Worm (Caenorhabditis elegans) whole organism, late embryonic: ENCODE results near the gene F58G1.2.

Experiments used
- C08G9.2 ChIP-seq: sonication (generic microtip); optimal IDR thresholded peaks from 2 replicates; lab custom pipeline; 2016; ENCODE audit warnings: mild to moderate bottlenecking, missing genetic modification characterization, moderate library complexity, missing compliant biosample characterization
- C38D4.7 ChIP-seq: fragments of 200-800 bp; sonication (Bioruptor generic); optimal IDR thresholded peaks from 2 replicates; lab custom pipeline; 2018; ENCODE audit warnings: mild to moderate bottlenecking, missing genetic modification characterization, moderate library complexity, missing compliant biosample characterization
- F13H6.1 ChIP-seq: sonication (generic microtip); optimal IDR thresholded peaks from 2 replicates; lab custom pipeline; 2016; ENCODE audit warnings: missing genetic modification characterization, missing compliant biosample characterization
- K02D7.2 ChIP-seq: sonication (generic microtip); optimal IDR thresholded peaks from 2 replicates; lab custom pipeline; 2017; ENCODE audit warnings: mild to moderate bottlenecking, missing genetic modification characterization, missing compliant biosample characterization
- K09A11.1 ChIP-seq: sonication (generic microtip); optimal IDR thresholded peaks from 2 replicates; lab custom pipeline; 2017; ENCODE audit warnings: antibody characterized with exemption, mild to moderate bottlenecking, missing genetic modification characterization, missing compliant biosample characterization; ENCODE audit not compliant: insufficient read depth
- Y22D7AL.16 ChIP-seq: sonication (generic microtip); optimal IDR thresholded peaks from 2 replicates; lab custom pipeline; 2016; ENCODE audit warnings: missing genetic modification characterization, missing compliant biosample characterization
- ahr-1 ChIP-seq: sonication (generic microtip); optimal IDR thresholded peaks from 2 replicates; lab custom pipeline; 2016; ENCODE audit warnings: missing genetic modification characterization, missing compliant biosample characterization
- ama-1 ChIP-seq: fragments of 150-350 bp; optimal IDR thresholded peaks from 2 replicates; lab custom pipeline; 2014
- ceh-14 ChIP-seq: sonication (generic microtip); optimal IDR thresholded peaks from 2 replicates; lab custom pipeline; 2016; ENCODE audit warnings: missing genotype, missing genetic modification characterization, missing compliant biosample characterization
- ceh-18 ChIP-seq: sonication (generic microtip); optimal IDR thresholded peaks from 2 replicates; lab custom pipeline; 2016; ENCODE audit warnings: missing genetic modification characterization, missing compliant biosample characterization
- ceh-2 ChIP-seq: sonication (generic microtip); optimal IDR thresholded peaks from 2 replicates; lab custom pipeline; 2016; ENCODE audit warnings: missing genotype, missing genetic modification characterization, missing compliant biosample characterization
- ceh-22 ChIP-seq: sonication (generic microtip); optimal IDR thresholded peaks from 2 replicates; lab custom pipeline; 2017; ENCODE audit warnings: missing biosample characterization, missing genetic modification characterization
- ceh-24 ChIP-seq: sonication (generic microtip); optimal IDR thresholded peaks from 2 replicates; lab custom pipeline; 2016; ENCODE audit warnings: mild to moderate bottlenecking, missing genetic modification characterization, missing compliant biosample characterization
- ceh-31 ChIP-seq: sonication (generic microtip); optimal IDR thresholded peaks from 2 replicates; lab custom pipeline; 2016; ENCODE audit warnings: missing genetic modification characterization, missing compliant biosample characterization
- ceh-48 ChIP-seq: sonication (generic microtip); optimal IDR thresholded peaks from 2 replicates; lab custom pipeline; 2016; ENCODE audit warnings: missing genetic modification characterization, inconsistent platforms, missing compliant biosample characterization
- che-1 ChIP-seq: sonication (generic microtip); optimal IDR thresholded peaks from 2 replicates; lab custom pipeline; 2016; ENCODE audit warnings: mild to moderate bottlenecking, missing genetic modification characterization, missing compliant biosample characterization
- dve-1 ChIP-seq: sonication (generic microtip); optimal IDR thresholded peaks from 2 replicates; lab custom pipeline; 2017; ENCODE audit warnings: antibody characterized with exemption, mild to moderate bottlenecking, missing genetic modification characterization, missing compliant biosample characterization
- elt-2 ChIP-seq: sonication (generic microtip); optimal IDR thresholded peaks from 2 replicates; lab custom pipeline; 2016; ENCODE audit warnings: missing genetic modification reagents, missing genetic modification characterization, missing compliant biosample characterization
- elt-4 ChIP-seq: sonication (generic microtip); optimal IDR thresholded peaks from 2 replicates; lab custom pipeline; 2016; ENCODE audit warnings: missing genetic modification characterization, missing compliant biosample characterization
- fkh-10 ChIP-seq: fragments of 150-350 bp; optimal IDR thresholded peaks from 2 replicates; lab custom pipeline; 2014; ENCODE audit warnings: missing biosample characterization, missing genetic modification reagents, missing genetic modification characterization
- fkh-6 ChIP-seq: sonication (generic microtip); optimal IDR thresholded peaks from 2 replicates; lab custom pipeline; 2016; ENCODE audit warnings: missing genetic modification characterization, missing compliant biosample characterization
- hlh-30 ChIP-seq: sonication (generic microtip); optimal IDR thresholded peaks from 2 replicates; lab custom pipeline; 2017; ENCODE audit warnings: antibody characterized with exemption, missing genetic modification characterization, missing compliant biosample characterization; ENCODE audit not compliant: insufficient read depth
- hlh-6 ChIP-seq: sonication (generic microtip); optimal IDR thresholded peaks from 2 replicates; lab custom pipeline; 2016; ENCODE audit warnings: missing genotype, missing genetic modification characterization, missing compliant biosample characterization
- lin-11 ChIP-seq: fragments of 200-800 bp; sonication (Bioruptor generic); optimal IDR thresholded peaks from 2 replicates; lab custom pipeline; 2018; ENCODE audit warnings: mild to moderate bottlenecking, missing genetic modification characterization, missing compliant biosample characterization
- madf-2 ChIP-seq: sonication (generic microtip); optimal IDR thresholded peaks from 2 replicates; lab custom pipeline; 2017; ENCODE audit warnings: missing genetic modification characterization, missing compliant biosample characterization
- nhr-11 ChIP-seq: fragments of 150-350 bp; optimal IDR thresholded peaks from 2 replicates; lab custom pipeline; 2014; ENCODE audit warnings: missing biosample characterization, missing genetic modification characterization
- nhr-232 ChIP-seq: sonication (generic microtip); optimal IDR thresholded peaks from 2 replicates; lab custom pipeline; 2016; ENCODE audit warnings: missing genetic modification characterization, missing compliant biosample characterization
- npax-4 ChIP-seq: sonication (generic microtip); optimal IDR thresholded peaks from 2 replicates; lab custom pipeline; 2016; ENCODE audit warnings: missing genetic modification characterization, missing compliant biosample characterization
- pqm-1 ChIP-seq: sonication (generic microtip); optimal IDR thresholded peaks from 2 replicates; lab custom pipeline; 2016; ENCODE audit warnings: missing genetic modification characterization, missing compliant biosample characterization
- pros-1 ChIP-seq: fragments of 150-350 bp; optimal IDR thresholded peaks from 2 replicates; lab custom pipeline; 2014; ENCODE audit warnings: missing biosample characterization, missing genetic modification reagents, missing genetic modification characterization
- sox-4 ChIP-seq: sonication (generic microtip); optimal IDR thresholded peaks from 2 replicates; lab custom pipeline; 2017; ENCODE audit warnings: mild to moderate bottlenecking, missing genetic modification characterization, inconsistent platforms, missing compliant biosample characterization
- syd-9 ChIP-seq: sonication (generic microtip); optimal IDR thresholded peaks from 2 replicates; lab custom pipeline; 2016; ENCODE audit warnings: mild to moderate bottlenecking, missing genetic modification characterization, moderate library complexity, missing compliant biosample characterization
- tbx-7 ChIP-seq: sonication (generic microtip); optimal IDR thresholded peaks from 2 replicates; lab custom pipeline; 2016; ENCODE audit warnings: missing genotype, missing genetic modification characterization, missing compliant biosample characterization
- unc-3 ChIP-seq, 2 experiments: fragments of 200-800 bp in 1 of 2; sonication (Bioruptor generic) in 1 of 2; sonication (generic microtip) in 1 of 2; conservative IDR thresholded peaks in 1 of 2; optimal IDR thresholded peaks in 1 of 2; 2 replicates each; pipeline versions ENCODE4 v1.3.6 to Lab custom; 2016 to 2022; ENCODE audit warnings: missing compliant biosample characterization in 2 of 2, missing genetic modification characterization in 2 of 2, missing genetic modification reagents in 1 of 2
- unc-55 ChIP-seq: sonication (generic microtip); optimal IDR thresholded peaks from 2 replicates; lab custom pipeline; 2017; ENCODE audit warnings: missing biosample characterization, missing genetic modification reagents, missing genetic modification characterization
- unc-86 ChIP-seq: sonication (generic microtip); optimal IDR thresholded peaks from 2 replicates; lab custom pipeline; 2016; ENCODE audit warnings: missing genetic modification characterization, missing compliant biosample characterization
- ztf-16 ChIP-seq: sonication (generic microtip); optimal IDR thresholded peaks from 2 replicates; lab custom pipeline; 2017; ENCODE audit warnings: missing genetic modification characterization, missing compliant biosample characterization

The F58G1.2 gene

DNA sequence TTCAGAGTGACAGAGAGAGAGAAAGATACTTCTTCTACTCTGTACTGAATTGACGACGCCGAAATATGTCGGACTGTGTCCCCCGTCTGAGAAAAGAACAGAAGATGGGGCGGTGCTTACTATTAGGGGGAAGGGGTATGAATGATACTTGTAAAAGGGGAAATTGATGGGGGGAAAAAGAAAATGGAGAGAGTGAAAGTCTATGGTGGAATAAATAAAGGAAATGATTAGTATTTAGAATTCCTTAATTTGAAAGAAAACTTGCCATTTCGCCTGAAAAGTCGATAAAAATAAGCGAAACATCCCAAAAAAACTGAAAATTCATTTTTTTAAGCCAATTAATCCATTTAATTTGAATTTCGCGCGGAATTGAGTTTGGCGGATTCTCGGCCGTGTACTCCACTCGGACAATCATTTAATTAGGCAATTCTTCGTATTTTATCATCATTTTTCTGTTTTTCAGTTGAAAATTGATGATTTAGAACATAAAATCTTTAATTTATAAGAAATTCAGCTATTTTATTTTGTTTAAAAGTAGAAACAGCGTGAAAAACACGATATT, 4.2 kb downstream of the F58G1.2 start, which contains the start of gene F35C5.12:
TSS of gene F35C5.12 (minus strand) at position 51 of the 562 bp plus-strand sequence.
- TF ChIP-seq C08G9.2 (tag; lab: Kevin White, UChicago) (peak; percentile 44), ceh-31 (tag; lab: Kevin White, UChicago) (peak; percentile 34), tbx-7 (tag; lab: Kevin White, UChicago) (peak; percentile 2), K09A11.1 (no peak)

DNA sequence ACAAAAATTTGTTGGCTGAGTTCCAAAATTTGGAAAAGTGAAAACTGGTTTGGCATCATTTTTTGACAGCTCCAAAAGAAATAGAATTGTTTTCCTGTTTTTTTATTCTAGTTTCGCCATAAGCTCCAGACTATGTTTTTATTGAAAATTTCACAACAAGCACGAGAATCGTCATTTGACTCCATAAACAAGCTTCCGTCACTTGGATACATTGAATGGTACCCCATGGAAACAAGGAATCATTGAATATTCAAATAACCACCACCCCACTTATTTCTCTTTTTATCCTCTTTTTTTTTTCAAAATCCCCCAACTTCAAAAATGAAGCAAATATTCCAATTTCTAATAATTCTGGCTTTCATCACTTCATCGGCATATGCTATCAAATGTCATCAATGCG, 10.0 kb downstream of the F58G1.2 start, which contains the start of gene ddn-2:
TSS of gene ddn-2 (plus strand) at position 301 of the 400 bp plus-strand sequence.
- TF ChIP-seq ztf-16 (no peak), npax-4 (no peak), elt-4 (no peak), C08G9.2 (tag; lab: Kevin White, UChicago) (no peak), ceh-2 (tag; lab: Kevin White, UChicago) (no peak), Y22D7AL.16 (no peak), ceh-22 (no peak), ahr-1 (no peak), K02D7.2 (tag; lab: Kevin White, UChicago) (no peak)

ce11 chrII:12907070-12907469, 11.7 kb downstream of the F58G1.2 start, which contains the start of gene nspb-11:
nspb-11 (plus strand) TSS chrII:12907370.
- TF ChIP-seq unc-3 (GFP tag; conservative IDR thresholded peaks at IDR 0.05; lab: Robert Waterston, UW): no peak
- TF ChIP-seq unc-3 (tag; optimal IDR thresholded peaks at IDR 0.05; lab: Kevin White, UChicago): no peak
- TF ChIP-seq F13H6.1 (tag; lab: Kevin White, UChicago): no peak
- TF ChIP-seq sox-4 (tag; lab: Kevin White, UChicago): no peak
- no peak for TF ChIP-seq nhr-11 (tag; lab: Kevin White, UChicago)
- TF ChIP-seq ceh-18 (tag; lab: Kevin White, UChicago): no peak
- no peak for TF ChIP-seq ahr-1
- TF ChIP-seq madf-2 (tag; lab: Kevin White, UChicago): no peak
- TF ChIP-seq unc-55 (GFP tag; lab: Kevin White, UChicago): no peak
- TF ChIP-seq elt-4: no peak
- TF ChIP-seq, all 69 proteins: peak for 0

DNA sequence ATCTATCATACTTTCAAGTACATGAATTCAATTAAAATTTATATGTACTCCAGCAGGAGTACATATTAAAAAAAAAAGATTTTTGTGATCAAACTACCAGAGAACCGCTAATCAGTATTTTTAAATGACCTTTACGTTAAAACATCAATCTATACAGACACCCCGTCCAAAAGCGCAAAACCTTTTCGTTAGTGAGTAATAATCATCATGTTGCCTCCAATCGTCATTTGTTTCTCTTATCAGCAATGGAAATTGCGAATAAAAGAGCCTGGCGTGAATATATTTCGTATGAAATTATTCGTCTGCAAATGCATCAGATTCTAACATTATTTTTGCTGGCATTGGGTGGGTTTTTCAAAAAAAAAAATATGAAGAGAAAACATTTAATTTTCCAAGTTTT, 14.6 kb downstream of the F58G1.2 start, which contains the start of gene clec-66:
TSS of gene clec-66 (plus strand) at position 225 of the 400 bp plus-strand sequence.
- no peak for TF ChIP-seq ama-1
- TF ChIP-seq, all 69 proteins: peak for 0

ce11 chrII:12901025-12901424, 17.8 kb downstream of the F58G1.2 start, which contains the start of gene clec-65:
clec-65 (plus strand) TSS chrII:12901325.
- TF ChIP-seq ceh-48 (tag; lab: Kevin White, UChicago): no peak

DNA sequence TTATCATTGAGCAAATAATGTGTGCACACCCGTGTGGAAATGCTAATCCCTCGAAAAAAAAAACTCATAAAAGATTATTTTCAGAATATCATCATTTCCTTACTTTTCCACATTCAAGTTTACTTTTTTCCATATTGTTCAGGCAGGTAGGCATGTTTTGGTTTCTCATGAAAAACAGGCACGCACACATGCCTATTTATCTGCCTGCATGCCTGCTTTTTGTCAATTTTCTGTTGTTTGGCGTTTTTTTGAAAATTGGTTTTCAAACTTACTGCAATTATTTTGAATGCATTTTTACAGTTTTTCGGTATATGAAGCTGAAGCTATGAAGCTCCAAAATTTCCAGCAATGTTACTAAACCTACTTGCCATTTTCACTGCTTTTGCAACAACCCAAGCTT, 20.9 kb downstream of the F58G1.2 start, which contains the start of gene clec-64:
TSS of gene clec-64 (plus strand) at position 301 of the 400 bp plus-strand sequence.
- TF ChIP-seq ceh-48 (tag; lab: Kevin White, UChicago): no peak
- no peak for TF ChIP-seq ceh-14 (tag; lab: Kevin White, UChicago)
- no peak for TF ChIP-seq fkh-10 (GFP tag; lab: Kevin White, UChicago)
- no peak for TF ChIP-seq ztf-16
- TF ChIP-seq hlh-6: no peak
- TF ChIP-seq fkh-6 (tag; lab: Kevin White, UChicago): no peak
- TF ChIP-seq unc-86: no peak
- no peak for TF ChIP-seq lin-11
- TF ChIP-seq C38D4.7 (GFP tag; lab: Kevin White, UChicago): no peak
- TF ChIP-seq elt-2: no peak
- no peak for TF ChIP-seq nhr-232 (tag; lab: Kevin White, UChicago)
- TF ChIP-seq ceh-24 (tag; lab: Kevin White, UChicago): no peak
- no peak for TF ChIP-seq pqm-1 (tag; lab: Kevin White, UChicago)
- TF ChIP-seq F13H6.1 (tag; lab: Kevin White, UChicago): no peak
- TF ChIP-seq che-1 (tag; lab: Kevin White, UChicago): no peak
- no peak for TF ChIP-seq hlh-30 (tag; lab: Kevin White, UChicago)
- no peak for TF ChIP-seq dve-1 (tag; lab: Kevin White, UChicago)
- TF ChIP-seq pros-1: no peak
- TF ChIP-seq syd-9 (tag; lab: Kevin White, UChicago): no peak
